Worm (Caenorhabditis elegans) whole organism, late embryonic: Measurements from ENCODE around the gene F48A11.4.
A peak's percentile ranks its signal among the peaks of the same experiment; 100 is the strongest.

Experiments
- C08G9.2 ChIP-seq: sonication (generic microtip); optimal IDR thresholded peaks from 2 replicates; lab custom pipeline; 2016; ENCODE audit warnings: mild to moderate bottlenecking, missing genetic modification characterization, moderate library complexity, missing compliant biosample characterization
- K02D7.2 ChIP-seq: sonication (generic microtip); optimal IDR thresholded peaks from 2 replicates; lab custom pipeline; 2017; ENCODE audit warnings: mild to moderate bottlenecking, missing genetic modification characterization, missing compliant biosample characterization
- K09A11.1 ChIP-seq: sonication (generic microtip); optimal IDR thresholded peaks from 2 replicates; lab custom pipeline; 2017; ENCODE audit warnings: antibody characterized with exemption, mild to moderate bottlenecking, missing genetic modification characterization, missing compliant biosample characterization; ENCODE audit not compliant: insufficient read depth
- Y22D7AL.16 ChIP-seq: sonication (generic microtip); optimal IDR thresholded peaks from 2 replicates; lab custom pipeline; 2016; ENCODE audit warnings: missing genetic modification characterization, missing compliant biosample characterization
- ahr-1 ChIP-seq: sonication (generic microtip); optimal IDR thresholded peaks from 2 replicates; lab custom pipeline; 2016; ENCODE audit warnings: missing genetic modification characterization, missing compliant biosample characterization
- ama-1 ChIP-seq: fragments of 150-350 bp; optimal IDR thresholded peaks from 2 replicates; lab custom pipeline; 2014
- ceh-14 ChIP-seq: sonication (generic microtip); optimal IDR thresholded peaks from 2 replicates; lab custom pipeline; 2016; ENCODE audit warnings: missing genotype, missing genetic modification characterization, missing compliant biosample characterization
- ceh-19 ChIP-seq: fragments of 200-800 bp; sonication (Bioruptor generic); optimal IDR thresholded peaks from 2 replicates; lab custom pipeline; 2018; ENCODE audit warnings: mild to moderate bottlenecking, missing genetic modification characterization, missing compliant biosample characterization
- ceh-2 ChIP-seq: sonication (generic microtip); optimal IDR thresholded peaks from 2 replicates; lab custom pipeline; 2016; ENCODE audit warnings: missing genotype, missing genetic modification characterization, missing compliant biosample characterization
- ceh-24 ChIP-seq: sonication (generic microtip); optimal IDR thresholded peaks from 2 replicates; lab custom pipeline; 2016; ENCODE audit warnings: mild to moderate bottlenecking, missing genetic modification characterization, missing compliant biosample characterization
- ceh-30 ChIP-seq: fragments of 150-350 bp; optimal IDR thresholded peaks from 2 replicates; lab custom pipeline; 2014; ENCODE audit warnings: missing biosample characterization, missing genetic modification characterization
- ceh-34 ChIP-seq: sonication (generic microtip); optimal IDR thresholded peaks from 2 replicates; lab custom pipeline; 2016; ENCODE audit warnings: mild to moderate bottlenecking, missing genetic modification characterization, missing compliant biosample characterization
- ceh-45 ChIP-seq: fragments of 200-800 bp; sonication (Bioruptor generic); IDR thresholded peaks from 2 replicates; pipeline ENCODE4 v1.3.6; 2022; ENCODE audit warnings: missing genetic modification reagents, missing genetic modification characterization, missing compliant biosample characterization
- ceh-6 ChIP-seq: fragments of 200-800 bp; sonication (Bioruptor generic); optimal IDR thresholded peaks from 2 replicates; lab custom pipeline; 2018; ENCODE audit warnings: mild to moderate bottlenecking, missing genetic modification characterization, missing compliant biosample characterization
- ceh-9 ChIP-seq: sonication (generic microtip); optimal IDR thresholded peaks from 2 replicates; lab custom pipeline; 2016; ENCODE audit warnings: mild to moderate bottlenecking, missing genetic modification characterization, inconsistent platforms, missing compliant biosample characterization
- che-1 ChIP-seq: sonication (generic microtip); optimal IDR thresholded peaks from 2 replicates; lab custom pipeline; 2016; ENCODE audit warnings: mild to moderate bottlenecking, missing genetic modification characterization, missing compliant biosample characterization
- elt-4 ChIP-seq: sonication (generic microtip); optimal IDR thresholded peaks from 2 replicates; lab custom pipeline; 2016; ENCODE audit warnings: missing genetic modification characterization, missing compliant biosample characterization
- fkh-10 ChIP-seq: fragments of 150-350 bp; optimal IDR thresholded peaks from 2 replicates; lab custom pipeline; 2014; ENCODE audit warnings: missing biosample characterization, missing genetic modification reagents, missing genetic modification characterization
- fkh-6 ChIP-seq: sonication (generic microtip); optimal IDR thresholded peaks from 2 replicates; lab custom pipeline; 2016; ENCODE audit warnings: missing genetic modification characterization, missing compliant biosample characterization
- gmeb-2 ChIP-seq: sonication (generic microtip); optimal IDR thresholded peaks from 2 replicates; lab custom pipeline; 2016; ENCODE audit warnings: missing genetic modification characterization, inconsistent platforms, missing compliant biosample characterization
- hlh-13 ChIP-seq: fragments of 200-800 bp; sonication (Bioruptor generic); optimal IDR thresholded peaks from 2 replicates; lab custom pipeline; 2018; ENCODE audit warnings: mild to moderate bottlenecking, missing genetic modification characterization, missing compliant biosample characterization
- hlh-15 ChIP-seq: sonication (generic microtip); optimal IDR thresholded peaks from 2 replicates; lab custom pipeline; 2016; ENCODE audit warnings: missing genetic modification characterization, missing compliant biosample characterization
- hlh-30 ChIP-seq: sonication (generic microtip); optimal IDR thresholded peaks from 2 replicates; lab custom pipeline; 2017; ENCODE audit warnings: antibody characterized with exemption, missing genetic modification characterization, missing compliant biosample characterization; ENCODE audit not compliant: insufficient read depth
- hlh-6 ChIP-seq: sonication (generic microtip); optimal IDR thresholded peaks from 2 replicates; lab custom pipeline; 2016; ENCODE audit warnings: missing genotype, missing genetic modification characterization, missing compliant biosample characterization
- lim-6 ChIP-seq: sonication (generic microtip); optimal IDR thresholded peaks from 2 replicates; lab custom pipeline; 2016; ENCODE audit warnings: missing genetic modification characterization, missing compliant biosample characterization
- madf-2 ChIP-seq: sonication (generic microtip); optimal IDR thresholded peaks from 2 replicates; lab custom pipeline; 2017; ENCODE audit warnings: missing genetic modification characterization, missing compliant biosample characterization
- nfya-1 ChIP-seq: sonication (generic microtip); optimal IDR thresholded peaks from 2 replicates; lab custom pipeline; 2017; ENCODE audit warnings: missing genetic modification characterization, mild to moderate bottlenecking, missing compliant biosample characterization, antibody characterized with exemption, moderate library complexity
- nhr-11 ChIP-seq: fragments of 150-350 bp; optimal IDR thresholded peaks from 2 replicates; lab custom pipeline; 2014; ENCODE audit warnings: missing biosample characterization, missing genetic modification characterization
- npax-4 ChIP-seq: sonication (generic microtip); optimal IDR thresholded peaks from 2 replicates; lab custom pipeline; 2016; ENCODE audit warnings: missing genetic modification characterization, missing compliant biosample characterization
- odd-2 ChIP-seq: sonication (generic microtip); optimal IDR thresholded peaks from 2 replicates; lab custom pipeline; 2017; ENCODE audit warnings: antibody characterized with exemption, mild to moderate bottlenecking, missing genetic modification characterization, missing compliant biosample characterization
- pag-3 ChIP-seq: sonication (generic microtip); optimal IDR thresholded peaks from 2 replicates; lab custom pipeline; 2016; ENCODE audit warnings: missing compliant biosample characterization, missing genetic modification characterization, borderline replicate concordance
- pat-9 ChIP-seq: fragments of 200-800 bp; sonication (Bioruptor generic); optimal IDR thresholded peaks from 2 replicates; lab custom pipeline; 2018; ENCODE audit warnings: mild to moderate bottlenecking, missing genetic modification characterization, moderate library complexity, missing compliant biosample characterization
- pax-1 ChIP-seq: fragments of 150-350 bp; optimal IDR thresholded peaks from 2 replicates; lab custom pipeline; 2014; ENCODE audit warnings: missing biosample characterization, missing genetic modification characterization
- pros-1 ChIP-seq: fragments of 150-350 bp; optimal IDR thresholded peaks from 2 replicates; lab custom pipeline; 2014; ENCODE audit warnings: missing biosample characterization, missing genetic modification reagents, missing genetic modification characterization
- ref-2 ChIP-seq: sonication (generic microtip); optimal IDR thresholded peaks from 2 replicates; lab custom pipeline; 2016; ENCODE audit warnings: missing genetic modification characterization, missing compliant biosample characterization
- rnt-1 ChIP-seq: sonication (generic microtip); optimal IDR thresholded peaks from 2 replicates; lab custom pipeline; 2016; ENCODE audit warnings: missing genetic modification characterization, missing compliant biosample characterization
- sdc-2 ChIP-seq: sonication (generic microtip); optimal IDR thresholded peaks from 2 replicates; lab custom pipeline; 2016; ENCODE audit warnings: missing genotype, missing genetic modification characterization, missing compliant biosample characterization
- tbx-2 ChIP-seq: sonication (generic microtip); optimal IDR thresholded peaks from 2 replicates; lab custom pipeline; 2016; ENCODE audit warnings: missing genetic modification characterization, missing compliant biosample characterization
- unc-3 ChIP-seq, 2 experiments: fragments of 200-800 bp in 1 of 2; sonication (Bioruptor generic) in 1 of 2; sonication (generic microtip) in 1 of 2; conservative IDR thresholded peaks in 1 of 2; optimal IDR thresholded peaks in 1 of 2; 2 replicates each; pipeline versions ENCODE4 v1.3.6 to Lab custom; 2016 to 2022; ENCODE audit warnings: missing compliant biosample characterization in 2 of 2, missing genetic modification characterization in 2 of 2, missing genetic modification reagents in 1 of 2
- unc-55 ChIP-seq: sonication (generic microtip); optimal IDR thresholded peaks from 2 replicates; lab custom pipeline; 2017; ENCODE audit warnings: missing biosample characterization, missing genetic modification reagents, missing genetic modification characterization
- unc-86 ChIP-seq: sonication (generic microtip); optimal IDR thresholded peaks from 2 replicates; lab custom pipeline; 2016; ENCODE audit warnings: missing genetic modification characterization, missing compliant biosample characterization

Gene F48A11.4

ce11 chrII:216598-216997 lies at the start of gene F48A11.4 (continued):
- TF ChIP-seq K09A11.1 (tag; lab: Kevin White, UChicago) (peak; percentile 27), unc-86 (tag; lab: Kevin White, UChicago) (peak; percentile 2), odd-2 (tag; lab: Kevin White, UChicago) (no peak), ceh-30 (tag; lab: Kevin White, UChicago) (peak; percentile 89), K02D7.2 (tag; lab: Kevin White, UChicago) (no peak), ceh-45 (GFP tag; lab: Robert Waterston, UW) (no peak), pat-9 (tag; lab: Kevin White, UChicago) (peak; percentile 12), hlh-15 (tag; lab: Kevin White, UChicago) (no peak), gmeb-2 (no peak), hlh-30 (tag; lab: Kevin White, UChicago) (peak; percentile 45), hlh-13 (GFP tag; lab: Kevin White, UChicago) (no peak), rnt-1 (peak; percentile 38), ama-1 (peak; percentile 64), ahr-1 (tag; lab: Kevin White, UChicago) (no peak), ceh-24 (tag; lab: Kevin White, UChicago) (no peak), pax-1 (peak; percentile 45)

ce11 chrII:264053-264452 lies 47.6 kb upstream of the F48A11.4 start, which contains the start of gene B0432.14:
B0432.14 (plus strand) TSS chrII:264353.
- TF ChIP-seq ceh-45 (GFP tag; lab: Robert Waterston, UW) (no peak), nhr-11 (tag; lab: Kevin White, UChicago) (no peak), C08G9.2 (tag; lab: Kevin White, UChicago) (no peak), unc-55 (no peak), sdc-2 (tag; lab: Kevin White, UChicago) (no peak), Y22D7AL.16 (no peak), hlh-6 (tag; lab: Kevin White, UChicago) (no peak), ceh-2 (tag; lab: Kevin White, UChicago) (no peak), rnt-1 (no peak), elt-4 (no peak), fkh-10 (no peak), ref-2 (tag; lab: Kevin White, UChicago) (no peak), ceh-6 (GFP tag; lab: Kevin White, UChicago) (no peak), unc-3 (GFP tag; conservative IDR thresholded peaks at IDR 0.05; lab: Robert Waterston, UW) (no peak), unc-3 (tag; optimal IDR thresholded peaks at IDR 0.05; lab: Kevin White, UChicago) (no peak), ceh-9 (tag; lab: Kevin White, UChicago) (no peak), ahr-1 (tag; lab: Kevin White, UChicago) (no peak), ceh-19 (no peak), hlh-30 (tag; lab: Kevin White, UChicago) (no peak)

ce11 chrII:263563-263962 lies 47.1 kb upstream of the F48A11.4 start, which contains the start of gene scc-2:
scc-2 (minus strand) TSS chrII:263663.
- TF ChIP-seq ceh-6 (GFP tag; lab: Kevin White, UChicago) (no peak), madf-2 (tag; lab: Kevin White, UChicago) (no peak), fkh-6 (tag; lab: Kevin White, UChicago) (no peak), nfya-1 (no peak), pat-9 (tag; lab: Kevin White, UChicago) (no peak)
- TF ChIP-seq, all 69 proteins: peak for 0

ce11 chrII:257519-257918 lies 41.1 kb upstream of the F48A11.4 start, which contains the start of gene cat-2:
cat-2 (plus strand) TSS chrII:257819.
- TF ChIP-seq npax-4 (no peak), hlh-13 (GFP tag; lab: Kevin White, UChicago) (no peak), ceh-30 (tag; lab: Kevin White, UChicago) (no peak), ceh-34 (tag; lab: Kevin White, UChicago) (no peak), lim-6 (tag; lab: Kevin White, UChicago) (no peak), pag-3 (tag; lab: Kevin White, UChicago) (no peak), ceh-24 (tag; lab: Kevin White, UChicago) (no peak), che-1 (no peak), ref-2 (tag; lab: Kevin White, UChicago) (no peak), ceh-14 (tag; lab: Kevin White, UChicago) (no peak), nfya-1 (no peak), pros-1 (tag; lab: Kevin White, UChicago) (no peak), hlh-15 (tag; lab: Kevin White, UChicago) (no peak), nhr-11 (tag; lab: Kevin White, UChicago) (no peak), tbx-2 (tag; lab: Kevin White, UChicago) (no peak)
